Worm (Caenorhabditis elegans) whole organism, midembryonic: Measurements from ENCODE around the gene F49E10.2.

Source experiments
- T22C8.4 ChIP-seq: fragments of 200-800 bp; sonication (Bioruptor generic); IDR thresholded peaks from 2 replicates; pipeline ENCODE4 v1.3.6; 2022; ENCODE audit warnings: missing genetic modification characterization, missing compliant biosample characterization
- cog-1 ChIP-seq: sonication (generic microtip); optimal IDR thresholded peaks from 2 replicates; lab custom pipeline; 2016; ENCODE audit warnings: missing genetic modification characterization, missing compliant biosample characterization
- flt-1 ChIP-seq: fragments of 200-800 bp; sonication (Bioruptor generic); IDR thresholded peaks from 2 replicates; pipeline ENCODE4 v1.3.6; 2022; ENCODE audit warnings: missing genetic modification characterization, missing compliant biosample characterization
- klf-2 ChIP-seq: fragments of 200-800 bp; sonication (Bioruptor generic); conservative IDR thresholded peaks from 2 replicates; pipeline ENCODE4 v1.3.6; 2022; ENCODE audit warnings: missing genetic modification reagents, missing genetic modification characterization, missing compliant biosample characterization
- med-1 ChIP-seq: sonication (generic microtip); optimal IDR thresholded peaks from 2 replicates; lab custom pipeline; 2017; ENCODE audit warnings: missing genetic modification characterization, mild to moderate bottlenecking, missing compliant biosample characterization, antibody characterized with exemption, missing genetic modification reagents; ENCODE audit not compliant: insufficient read depth
- ref-1 ChIP-seq: fragments of 200-800 bp; sonication (Bioruptor generic); conservative IDR thresholded peaks from 2 replicates; pipeline ENCODE4 v1.3.6; 2022; ENCODE audit warnings: missing genetic modification reagents, missing genetic modification characterization, missing compliant biosample characterization
- tab-1 ChIP-seq: fragments of 200-800 bp; sonication (Bioruptor generic); IDR thresholded peaks from 2 replicates; pipeline ENCODE4 v1.3.6; 2022; ENCODE audit warnings: missing genetic modification characterization, missing compliant biosample characterization
- ztf-23 ChIP-seq: fragments of 200-800 bp; sonication (Bioruptor generic); IDR thresholded peaks from 2 replicates; pipeline ENCODE4 v1.3.6; 2022; ENCODE audit warnings: missing genetic modification reagents, missing genetic modification characterization, missing compliant biosample characterization
- ztf-29 ChIP-seq: fragments of 200-800 bp; sonication (Bioruptor generic); IDR thresholded peaks from 2 replicates; pipeline ENCODE4 v1.3.6; 2022; ENCODE audit warnings: missing genetic modification reagents, missing genetic modification characterization, missing compliant biosample characterization

Gene F49E10.2

DNA sequence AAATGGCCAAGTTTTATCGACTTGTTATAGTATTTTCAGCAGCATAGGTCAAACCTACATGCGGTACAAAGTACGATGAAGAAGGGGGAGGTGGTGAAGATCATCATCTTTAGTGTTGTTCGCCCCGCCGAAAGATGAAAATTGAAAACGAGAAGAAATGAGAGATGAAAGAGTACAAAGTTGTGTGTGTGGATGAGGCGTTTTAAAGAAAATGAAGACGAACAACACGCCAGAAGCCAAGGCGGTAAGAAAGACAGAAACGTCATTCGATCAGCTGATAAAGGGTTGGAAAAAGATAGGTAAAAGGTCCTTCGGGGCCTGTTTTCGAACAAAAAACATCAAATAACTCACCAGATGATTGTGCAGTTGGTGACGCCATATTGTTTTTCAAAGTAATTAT is 53.7 kb downstream of the F49E10.2 start:
- TF ChIP-seq tab-1 (GFP tag; lab: Robert Waterston, UW) (no peak), T22C8.4 (GFP tag; lab: Robert Waterston, UW) (no peak), flt-1 (GFP tag; lab: Robert Waterston, UW) (no peak), med-1 (no peak), cog-1 (no peak), ztf-29 (no peak), klf-2 (GFP tag; lab: Robert Waterston, UW) (no peak), ref-1 (GFP tag; lab: Robert Waterston, UW) (no peak), ztf-23 (GFP tag; lab: Robert Waterston, UW) (no peak)
